Fruit fly (Drosophila melanogaster) whole organism, embryonic: ENCODE measurements around the gene MEP-1.

Experiments used
- CG10267 ChIP-seq: fragments of 200-800 bp; sonication (Bioruptor generic); optimal IDR thresholded peaks from 2 replicates; lab custom pipeline; 2018; ENCODE audit warnings: missing biosample characterization, mild to moderate bottlenecking, missing genetic modification characterization, moderate library complexity
- CG10321 ChIP-seq: fragments of 200-800 bp; sonication (Bioruptor generic); IDR thresholded peaks from 2 replicates; pipeline ENCODE4 v1.3.6; 2022; ENCODE audit warnings: missing biosample characterization, missing genetic modification characterization
- CG12236 ChIP-seq: fragments of 200-800 bp; sonication (Bioruptor generic); optimal IDR thresholded peaks from 2 replicates; lab custom pipeline; 2016; ENCODE audit warnings: missing biosample characterization, missing genetic modification characterization
- CG12942 ChIP-seq: fragments of 200-800 bp; sonication (Bioruptor generic); optimal IDR thresholded peaks from 3 replicates; lab custom pipeline; 2016; ENCODE audit warnings: missing biosample characterization, missing genetic modification characterization
- CG15514 ChIP-seq: fragments of 200-800 bp; sonication (Bioruptor generic); optimal IDR thresholded peaks from 3 replicates; lab custom pipeline; 2017; ENCODE audit warnings: missing biosample characterization, missing genetic modification characterization, mild to moderate bottlenecking, moderate library complexity, missing genetic modification reagents
- CG16863 ChIP-seq: fragments of 200-800 bp; sonication (Bioruptor generic); optimal IDR thresholded peaks from 3 replicates; lab custom pipeline; 2016; ENCODE audit warnings: missing biosample characterization, missing genetic modification characterization
- CG31365 ChIP-seq: fragments of 200-800 bp; sonication (Bioruptor generic); optimal IDR thresholded peaks from 2 replicates; lab custom pipeline; 2018; ENCODE audit warnings: missing biosample characterization, mild to moderate bottlenecking, missing genetic modification characterization
- CG31388 ChIP-seq: fragments of 200-800 bp; sonication (Bioruptor generic); optimal IDR thresholded peaks from 2 replicates; lab custom pipeline; 2016; ENCODE audit warnings: missing biosample characterization, missing genetic modification characterization
- CG3407 ChIP-seq: fragments of 200-800 bp; sonication (Bioruptor generic); optimal IDR thresholded peaks from 2 replicates; lab custom pipeline; 2018; ENCODE audit warnings: missing biosample characterization, mild to moderate bottlenecking, missing genetic modification characterization
- CG4707 ChIP-seq: fragments of 200-800 bp; sonication (Bioruptor generic); optimal IDR thresholded peaks from 2 replicates; lab custom pipeline; 2018; ENCODE audit warnings: missing biosample characterization, mild to moderate bottlenecking, missing genetic modification characterization, moderate library complexity
- CG5953 ChIP-seq: fragments of 200-800 bp; sonication (Bioruptor generic); IDR thresholded peaks from 2 replicates; pipeline ENCODE4 v1.3.6; 2022; ENCODE audit warnings: missing biosample characterization, missing genetic modification characterization
- CG6654 ChIP-seq: fragments of 200-800 bp; sonication (Bioruptor generic); optimal IDR thresholded peaks from 2 replicates; lab custom pipeline; 2017; ENCODE audit warnings: missing biosample characterization, mild to moderate bottlenecking, missing genetic modification characterization
- CG6683 ChIP-seq: fragments of 200-800 bp; sonication (Bioruptor generic); optimal IDR thresholded peaks from 2 replicates; lab custom pipeline; 2017; ENCODE audit warnings: missing biosample characterization, mild to moderate bottlenecking, missing genetic modification characterization, missing genetic modification reagents
- CG6813 ChIP-seq: fragments of 200-800 bp; sonication (Bioruptor generic); optimal IDR thresholded peaks from 2 replicates; lab custom pipeline; 2017; ENCODE audit warnings: missing biosample characterization, missing genetic modification characterization, mild to moderate bottlenecking, moderate library complexity, missing genetic modification reagents
- CG7357 ChIP-seq: fragments of 200-800 bp; sonication (Bioruptor generic); IDR thresholded peaks from 3 replicates; pipeline ENCODE4 v1.3.6; 2022; ENCODE audit warnings: missing biosample characterization, missing genetic modification characterization
- CG8478 ChIP-seq: fragments of >200 bp; optimal IDR thresholded peaks from 2 replicates; lab custom pipeline; 2018
- CG9215 ChIP-seq: fragments of 200-800 bp; sonication (Bioruptor generic); IDR thresholded peaks from 2 replicates; pipeline ENCODE4 v1.3.6; 2022; ENCODE audit warnings: missing biosample characterization, missing genetic modification characterization
- CG9817 ChIP-seq: fragments of 200-800 bp; sonication (Bioruptor generic); optimal IDR thresholded peaks from 2 replicates; lab custom pipeline; 2018; ENCODE audit warnings: missing biosample characterization, mild to moderate bottlenecking, missing genetic modification characterization, moderate library complexity
- CrebB ChIP-seq: fragments of 200-800 bp; sonication (Bioruptor generic); optimal IDR thresholded peaks from 3 replicates; lab custom pipeline; 2018; ENCODE audit warnings: missing biosample characterization, mild to moderate bottlenecking, missing genetic modification characterization
- Dek ChIP-seq: fragments of 200-800 bp; sonication (Bioruptor generic); optimal IDR thresholded peaks from 3 replicates; lab custom pipeline; 2019; ENCODE audit warnings: missing biosample characterization, mild to moderate bottlenecking, missing genetic modification characterization, moderate library complexity
- Elba2 ChIP-seq: fragments of 200-800 bp; sonication (Bioruptor generic); optimal IDR thresholded peaks from 3 replicates; lab custom pipeline; 2016; ENCODE audit warnings: missing biosample characterization, missing genetic modification characterization
- Ets65A ChIP-seq: fragments of 200-800 bp; sonication (Bioruptor generic); peaks from one replicate; lab custom pipeline; 2016; ENCODE audit warnings: missing biosample characterization, missing genetic modification characterization
- Fer1 ChIP-seq: fragments of 200-800 bp; sonication (Bioruptor generic); optimal IDR thresholded peaks from 2 replicates; lab custom pipeline; 2017; ENCODE audit warnings: missing biosample characterization, mild to moderate bottlenecking, missing genetic modification characterization
- H2.0 ChIP-seq: fragments of 200-800 bp; sonication (Bioruptor generic); IDR thresholded peaks from 2 replicates; pipeline ENCODE4 v1.3.6; 2022; ENCODE audit warnings: missing biosample characterization, missing genetic modification characterization
- HLH3B ChIP-seq: fragments of 200-800 bp; sonication (Bioruptor generic); IDR thresholded peaks from 2 replicates; pipeline ENCODE4 v1.3.6; 2022; ENCODE audit warnings: missing biosample characterization, missing genetic modification characterization
- HLHmδ ChIP-seq: fragments of 200-800 bp; sonication (Bioruptor generic); optimal IDR thresholded peaks from 2 replicates; lab custom pipeline; 2018; ENCODE audit warnings: missing biosample characterization, mild to moderate bottlenecking, missing genetic modification characterization, moderate library complexity
- Jarid2 ChIP-seq: fragments of 200-800 bp; sonication (Bioruptor generic); optimal IDR thresholded peaks from 3 replicates; lab custom pipeline; 2017; ENCODE audit warnings: mild to moderate bottlenecking, missing biosample characterization, missing genetic modification reagents, missing genetic modification characterization
- Mad ChIP-seq: fragments of 200-800 bp; sonication (Bioruptor generic); optimal IDR thresholded peaks from 2 replicates; lab custom pipeline; 2016; ENCODE audit warnings: missing biosample characterization, missing genetic modification characterization
- Mrtf ChIP-seq: fragments of 200-800 bp; sonication (Bioruptor generic); IDR thresholded peaks from 3 replicates; pipeline ENCODE4 v1.3.6; 2022; ENCODE audit warnings: missing biosample characterization, missing genetic modification characterization
- Nf-YB ChIP-seq: fragments of 200-800 bp; sonication (Bioruptor generic); optimal IDR thresholded peaks from 3 replicates; lab custom pipeline; 2019; ENCODE audit warnings: missing biosample characterization, mild to moderate bottlenecking, missing genetic modification characterization, moderate library complexity
- TFAM ChIP-seq: fragments of 200-800 bp; sonication (Bioruptor generic); optimal IDR thresholded peaks from 2 replicates; lab custom pipeline; 2017; ENCODE audit warnings: missing biosample characterization, missing genetic modification characterization, inconsistent platforms
- ab ChIP-seq: fragments of 200-800 bp; sonication (Bioruptor generic); optimal IDR thresholded peaks from 2 replicates; lab custom pipeline; 2016; ENCODE audit warnings: missing biosample characterization, missing genetic modification characterization
- bsh ChIP-seq, 2 experiments: fragments of 200-800 bp; sonication (Bioruptor generic); optimal IDR thresholded peaks; 2 replicates each; lab custom pipeline; 2017 to 2018; ENCODE audit warnings: mild to moderate bottlenecking in 2 of 2, missing biosample characterization in 2 of 2, missing genetic modification characterization in 2 of 2, moderate library complexity in 1 of 2
- chn ChIP-seq: fragments of 200-800 bp; sonication (Bioruptor generic); optimal IDR thresholded peaks from 2 replicates; lab custom pipeline; 2016; ENCODE audit warnings: missing biosample characterization, missing genetic modification characterization
- crc ChIP-seq: fragments of 200-800 bp; sonication (Bioruptor generic); optimal IDR thresholded peaks from 2 replicates; lab custom pipeline; 2016; ENCODE audit warnings: missing biosample characterization, missing genetic modification characterization
- crol ChIP-seq: fragments of 200-800 bp; sonication (Bioruptor generic); IDR thresholded peaks from 2 replicates; pipeline ENCODE4 v1.3.6; 2022; ENCODE audit warnings: missing biosample characterization, missing genetic modification characterization
- dati ChIP-seq: fragments of 200-800 bp; sonication (Bioruptor generic); IDR thresholded peaks from 2 replicates; pipeline ENCODE4 v1.3.6; 2022; ENCODE audit warnings: missing biosample characterization, missing genetic modification characterization
- gfzf ChIP-seq: fragments of 200-800 bp; sonication (Bioruptor generic); optimal IDR thresholded peaks from 2 replicates; lab custom pipeline; 2016; ENCODE audit warnings: missing biosample characterization, mild to moderate bottlenecking, missing genetic modification characterization, moderate library complexity
- grau ChIP-seq: fragments of 200-800 bp; optimal IDR thresholded peaks from 3 replicates; lab custom pipeline; 2019; ENCODE audit warnings: missing biosample characterization, mild to moderate bottlenecking, missing genetic modification characterization, moderate library complexity
- grn ChIP-seq: fragments of 200-800 bp; sonication (Bioruptor generic); optimal IDR thresholded peaks from 3 replicates; lab custom pipeline; 2017; ENCODE audit warnings: missing biosample characterization, missing genetic modification characterization
- hth ChIP-seq: fragments of >200 bp; optimal IDR thresholded peaks from 2 replicates; lab custom pipeline; 2017; ENCODE audit warnings: inconsistent platforms
- lmd ChIP-seq: fragments of 200-800 bp; sonication (Bioruptor generic); IDR thresholded peaks from 2 replicates; pipeline ENCODE4 v1.3.6; 2022; ENCODE audit warnings: missing biosample characterization, missing genetic modification characterization
- luna ChIP-seq: fragments of 200-800 bp; sonication (Bioruptor generic); optimal IDR thresholded peaks from 2 replicates; lab custom pipeline; 2016; ENCODE audit warnings: missing biosample characterization, missing genetic modification characterization
- row ChIP-seq: fragments of 200-800 bp; sonication (Bioruptor generic); IDR thresholded peaks from 3 replicates; pipeline ENCODE4 v1.3.6; 2022; ENCODE audit warnings: missing biosample characterization, missing genetic modification characterization
- scrt ChIP-seq: fragments of 200-800 bp; sonication (Bioruptor generic); optimal IDR thresholded peaks from 2 replicates; lab custom pipeline; 2018; ENCODE audit warnings: missing biosample characterization, mild to moderate bottlenecking, missing genetic modification characterization, moderate library complexity
- slbo ChIP-seq: fragments of 200-800 bp; sonication (Bioruptor generic); IDR thresholded peaks from 2 replicates; pipeline ENCODE4 v1.3.6; 2022; ENCODE audit warnings: missing biosample characterization, missing genetic modification characterization
- slp2 ChIP-seq: fragments of 200-800 bp; sonication (Bioruptor generic); optimal IDR thresholded peaks from 2 replicates; lab custom pipeline; 2016; ENCODE audit warnings: missing biosample characterization, missing genetic modification characterization
- stwl ChIP-seq: fragments of 200-800 bp; sonication (Bioruptor generic); optimal IDR thresholded peaks from 3 replicates; lab custom pipeline; 2018; ENCODE audit warnings: missing biosample characterization, mild to moderate bottlenecking, missing genetic modification characterization, moderate library complexity
- ttk ChIP-seq: fragments of 200-800 bp; sonication (Bioruptor generic); IDR thresholded peaks from 2 replicates; pipeline ENCODE4 v2.1.2; 2022; ENCODE audit warnings: missing biosample characterization, missing genetic modification characterization
- unpg ChIP-seq: fragments of 200-800 bp; sonication (Bioruptor generic); optimal IDR thresholded peaks from 3 replicates; lab custom pipeline; 2018; ENCODE audit warnings: missing biosample characterization, mild to moderate bottlenecking, missing genetic modification characterization, moderate library complexity

MEP-1 gene

DNA sequence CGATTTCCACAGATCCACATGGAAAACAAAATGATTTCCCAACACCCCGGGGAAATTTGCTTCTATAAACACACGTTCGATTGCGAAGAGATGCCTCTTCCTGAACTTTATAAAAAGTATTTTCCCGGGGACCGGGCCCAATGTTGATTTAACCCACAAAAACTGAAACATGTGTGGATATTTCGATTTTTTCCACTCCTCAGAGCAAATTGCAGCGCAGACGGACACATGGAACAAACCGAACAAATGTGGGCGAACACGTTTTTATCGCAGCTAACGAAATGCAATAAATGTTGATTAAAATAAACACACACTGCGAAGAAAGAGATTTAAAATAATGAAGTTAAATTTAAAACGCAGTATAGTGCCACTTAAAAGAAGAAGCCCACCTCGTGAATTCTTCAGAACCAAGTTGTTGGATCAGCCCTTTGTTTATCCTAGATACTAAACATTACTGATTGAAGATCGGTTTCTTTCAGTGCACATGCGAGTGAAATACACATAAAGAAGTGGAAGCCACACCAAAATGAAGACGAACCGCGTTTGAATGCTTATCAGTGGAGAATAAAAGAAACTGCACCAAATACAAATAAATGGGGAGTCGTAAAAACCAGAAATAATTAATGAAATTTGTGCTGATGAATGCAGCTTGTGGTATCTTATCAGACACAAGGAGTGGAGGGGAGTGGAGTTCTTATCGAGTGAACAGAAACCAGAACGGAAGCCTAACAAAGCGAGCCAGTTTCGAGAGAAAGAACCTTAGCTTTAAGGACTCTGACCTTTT is 48.6 kb upstream of the MEP-1 start (continued):
- peak; percentile 2 for TF ChIP-seq stwl (tag; lab: Kevin White, UChicago)
- TF ChIP-seq CG12942 (GFP tag; lab: Kevin White, UChicago) = peak; percentile 71
- TF ChIP-seq grau (tag; lab: Kevin White, UChicago) = peak; percentile 75
- TF ChIP-seq Mrtf = peak; percentile 81
- no peak for TF ChIP-seq ab (GFP tag; lab: Kevin White, UChicago)
- TF ChIP-seq H2.0 = peak; percentile 64
- TF ChIP-seq bsh (GFP tag; optimal IDR thresholded peaks at IDR 0.05; lab: Kevin White, UChicago) = peak in 1 of 2 experiments; percentile 91
- TF ChIP-seq crc = peak; percentile 52
- TF ChIP-seq gfzf = no peak
- peak; percentile 11 for TF ChIP-seq CG6683
- peak; percentile 97 for TF ChIP-seq Ets65A (GFP tag; lab: Kevin White, UChicago)
- peak; percentile 86 for TF ChIP-seq lmd (GFP tag; lab: Robert Waterston, UW)
- TF ChIP-seq Nf-YB (GFP tag; lab: Kevin White, UChicago) = peak; percentile 37
- peak; percentile 16 for TF ChIP-seq luna
- peak; percentile 84 for TF ChIP-seq ttk (GFP tag; lab: Robert Waterston, UW)
- peak; percentile 75 for TF ChIP-seq slp2 (GFP tag; lab: Kevin White, UChicago)
- TF ChIP-seq CG3407 (GFP tag; lab: Kevin White, UChicago) = peak; percentile 74
- TF ChIP-seq slbo = peak; percentile 41; the same call in 1 of the 2 replicates
- TF ChIP-seq CG10267 (tag; lab: Kevin White, UChicago) = peak; percentile 78
- peak; percentile 19; the same call in 1 of the 2 replicates for TF ChIP-seq crol
- peak; percentile 45 for TF ChIP-seq Dek (tag; lab: Kevin White, UChicago)
- TF ChIP-seq CG9817 = peak; percentile 57
- peak; percentile 75 for TF ChIP-seq CG4707 (GFP tag; lab: Kevin White, UChicago)
- TF ChIP-seq HLH3B = peak; percentile 86
- peak; percentile 78 for TF ChIP-seq CG16863
- peak; percentile 39 for TF ChIP-seq CG31365 (tag; lab: Kevin White, UChicago)
- TF ChIP-seq chn = peak; percentile 76
- TF ChIP-seq CrebB (tag; lab: Kevin White, UChicago) = peak; percentile 50
- peak; percentile 85 for TF ChIP-seq unpg (GFP tag; lab: Kevin White, UChicago)
- peak; percentile 49 for TF ChIP-seq Jarid2 (GFP tag; lab: Kevin White, UChicago)
- peak; percentile 51 for TF ChIP-seq Mad (GFP tag; lab: Kevin White, UChicago)
- peak; percentile 65 for TF ChIP-seq CG6654 (GFP tag; lab: Kevin White, UChicago)
- TF ChIP-seq CG6813 (GFP tag; lab: Kevin White, UChicago) = peak; percentile 72
- peak; percentile 81 for TF ChIP-seq row (GFP tag; lab: Robert Waterston, UW)
- TF ChIP-seq HLHmδ = no peak
- no peak for TF ChIP-seq CG10321 (GFP tag; lab: Robert Waterston, UW)
- TF ChIP-seq scrt (GFP tag; lab: Kevin White, UChicago) = peak; percentile 57
- TF ChIP-seq CG9215 = no peak; the same call in 1 of the 2 replicates
- TF ChIP-seq CG5953 = peak; percentile 90
- TF ChIP-seq TFAM = peak; percentile 49
- no peak for TF ChIP-seq Elba2
- TF ChIP-seq dati (GFP tag; lab: Robert Waterston, UW) = peak; percentile 84
- no peak for TF ChIP-seq CG15514 (GFP tag; lab: Kevin White, UChicago)
- no peak for TF ChIP-seq CG8478
- TF ChIP-seq CG7357 (GFP tag; lab: Robert Waterston, UW) = peak; percentile 71
- peak; percentile 7 for TF ChIP-seq CG31388
- TF ChIP-seq hth = no peak
- peak; percentile 75 for TF ChIP-seq CG12236 (GFP tag; lab: Kevin White, UChicago)
- peak; percentile 12 for TF ChIP-seq grn (GFP tag; lab: Kevin White, UChicago)
- TF ChIP-seq Fer1 (GFP tag; lab: Kevin White, UChicago) = peak; percentile 58
